Fruit fly (Drosophila melanogaster): Measurements from ENCODE around the gene CG13884.

DNA sequence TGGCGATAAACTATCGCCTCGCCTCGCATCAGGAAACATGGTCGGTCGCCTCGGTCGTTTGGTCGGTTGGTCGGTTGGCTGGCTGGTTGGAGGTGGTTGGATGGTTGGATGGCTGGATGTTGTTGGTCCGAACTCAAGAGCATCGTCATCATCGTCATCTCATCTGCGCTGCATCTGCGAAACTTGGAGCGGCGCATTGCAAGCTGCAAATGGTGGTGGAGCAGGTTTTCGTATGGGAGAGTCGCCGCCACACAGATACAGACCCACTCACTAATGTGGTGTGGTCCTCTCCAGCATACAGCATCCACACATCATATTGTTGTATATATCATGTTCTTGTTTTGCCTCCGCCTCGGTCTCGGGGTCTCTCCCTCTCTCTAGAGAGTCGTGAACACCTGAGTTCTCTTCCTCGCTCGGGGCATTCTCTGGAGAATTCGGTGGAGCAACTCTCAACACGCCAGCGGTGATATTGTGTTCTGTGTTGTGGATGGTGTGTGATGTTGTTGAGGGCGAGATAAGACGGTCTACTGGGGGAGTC lies 26.5 kb upstream of the CG13884 start, which contains the start of gene trh:
- no peak for TF ChIP-seq CG8478 (optimal IDR thresholded peaks at IDR 0.05)
- TF ChIP-seq CTCF (optimal IDR thresholded peaks at IDR 0.05), result no peak

Data from S2 (cell line).